Fruit fly (Drosophila melanogaster): Measurements from ENCODE around the gene SMC3.

DNA sequence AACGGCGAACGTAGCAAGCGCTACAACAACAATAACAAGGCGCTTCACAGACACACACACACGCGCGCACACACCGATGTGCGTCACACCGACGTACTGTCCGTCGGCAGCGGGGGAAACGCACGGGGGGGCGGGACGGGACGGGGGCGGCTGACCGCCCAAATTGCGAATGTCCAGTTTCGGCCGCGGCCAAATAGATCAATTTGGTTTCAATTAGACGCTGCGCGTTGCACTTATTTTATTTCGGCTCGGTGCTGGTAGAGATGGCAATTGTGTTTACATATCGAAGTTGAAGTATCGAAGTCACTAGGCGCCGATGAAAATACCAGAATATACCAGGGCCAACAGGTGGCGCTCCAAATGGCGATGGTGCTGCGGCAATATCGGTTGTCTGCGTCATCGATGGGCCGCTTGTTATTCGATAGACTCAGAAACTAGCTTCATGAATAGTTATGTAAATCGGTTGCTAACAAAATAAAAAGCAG, 43.9 kb upstream of the SMC3 start, which contains the start of gene Rok:
- TF ChIP-seq Lpt (GFP tag; optimal IDR thresholded peaks at IDR 0.05) (no peak), Hr38 (GFP tag; optimal IDR thresholded peaks at IDR 0.05) (no peak), CG6808 (GFP tag; optimal IDR thresholded peaks at IDR 0.05) (peak; percentile 8), CG6854 (GFP tag; optimal IDR thresholded peaks at IDR 0.05) (no peak)

Measured in whole organism, prepupa.